Worm (Caenorhabditis elegans) whole organism, L3 larva: Measurements from ENCODE around the gene Y51A2B.16.

Source experiments
- R02D3.7 ChIP-seq: fragments of 150-350 bp; optimal IDR thresholded peaks from 2 replicates; lab custom pipeline; 2014; ENCODE audit warnings: missing biosample characterization, missing genetic modification characterization
- aly-2 ChIP-seq: fragments of 150-350 bp; optimal IDR thresholded peaks from 2 replicates; lab custom pipeline; 2014; ENCODE audit warnings: missing biosample characterization, missing genetic modification characterization
- ceh-28 ChIP-seq: fragments of 150-350 bp; optimal IDR thresholded peaks from 2 replicates; lab custom pipeline; 2014; ENCODE audit warnings: missing biosample characterization, missing genetic modification reagents, missing genetic modification characterization
- ceh-82 ChIP-seq: fragments of 150-350 bp; optimal IDR thresholded peaks from 2 replicates; lab custom pipeline; 2014; ENCODE audit warnings: missing biosample characterization, missing genetic modification characterization
- elt-3 ChIP-seq, 3 experiments: fragments of 150-350 bp in 1 of 3; sonication (generic microtip) in 2 of 3; optimal IDR thresholded peaks; 2 replicates in 2 of 3; 4 replicates in 1 of 3; lab custom pipeline; 2014 to 2017; ENCODE audit warnings: missing biosample characterization in 3 of 3, missing genetic modification characterization in 3 of 3
- fos-1 ChIP-seq: fragments of 150-350 bp; optimal IDR thresholded peaks from 2 replicates; lab custom pipeline; 2014; ENCODE audit warnings: missing biosample characterization, missing genetic modification characterization
- mdl-1 ChIP-seq: fragments of 150-350 bp; optimal IDR thresholded peaks from 2 replicates; lab custom pipeline; 2014; ENCODE audit warnings: missing biosample characterization, missing genetic modification characterization
- mml-1 ChIP-seq: fragments of 150-350 bp; sonication (generic microtip); optimal IDR thresholded peaks from 3 replicates; lab custom pipeline; 2014; ENCODE audit warnings: missing biosample characterization, missing genetic modification characterization
- pqm-1 ChIP-seq: fragments of 150-350 bp; optimal IDR thresholded peaks from 2 replicates; lab custom pipeline; 2017; ENCODE audit warnings: missing biosample characterization, missing genetic modification characterization, inconsistent platforms
- unc-62 ChIP-seq: fragments of 150-350 bp; sonication (generic microtip); optimal IDR thresholded peaks from 4 replicates; lab custom pipeline; 2014; ENCODE audit warnings: missing biosample characterization, missing genetic modification reagents, missing genetic modification characterization

ce11 chrV:18444118-18444517 is 46.4 kb upstream of the Y51A2B.16 start, which contains the start of gene ZK228.1:
- no peak for TF ChIP-seq elt-3 (tag; optimal IDR thresholded peaks at IDR 0.05; lab: Kevin White, UChicago)
- no peak for TF ChIP-seq ceh-28 (tag; lab: Kevin White, UChicago)
- TF ChIP-seq unc-62 (GFP tag; lab: Kevin White, UChicago): no peak
- no peak for TF ChIP-seq mml-1
- no peak for TF ChIP-seq aly-2 (tag; lab: Kevin White, UChicago)
- TF ChIP-seq mdl-1: no peak
- no peak for TF ChIP-seq R02D3.7 (tag; lab: Kevin White, UChicago)
- no peak for TF ChIP-seq pqm-1 (tag; lab: Kevin White, UChicago)
- TF ChIP-seq ceh-82 (tag; lab: Kevin White, UChicago): no peak
- no peak for TF ChIP-seq fos-1 (tag; lab: Kevin White, UChicago)
